Worm (Caenorhabditis elegans): ENCODE data around the gene K01D12.20.

Gene K01D12.20

DNA sequence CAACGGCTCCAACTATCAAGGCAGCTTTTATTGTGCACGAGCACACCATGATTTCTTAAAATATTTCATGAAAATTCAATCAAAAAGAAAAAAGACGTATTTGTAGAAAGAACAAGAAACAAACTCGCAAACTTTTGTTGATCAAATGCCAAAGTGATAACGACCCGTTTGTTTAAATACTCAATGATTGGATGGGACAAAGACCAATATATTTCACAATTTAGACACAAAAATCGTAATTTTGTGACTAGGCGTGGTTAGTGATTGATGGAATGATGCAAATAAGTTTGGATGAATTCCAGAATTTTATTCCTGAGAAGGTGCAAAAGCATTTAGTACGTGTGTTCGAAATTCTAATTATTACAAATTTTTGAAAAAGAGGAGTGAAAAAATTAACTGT, 15.0 kb upstream of the K01D12.20 start, which contains the start of gene cdr-2:
Gene cdr-2, minus strand, starts transcription at position 54 of the 400 bp plus-strand sequence.
- TF ChIP-seq him-1 (tag; optimal IDR thresholded peaks at IDR 0.05): no peak
- TF ChIP-seq dao-5 (tag; optimal IDR thresholded peaks at IDR 0.05): no peak
- no peak for TF ChIP-seq W03F9.2 (tag; optimal IDR thresholded peaks at IDR 0.05)

DNA sequence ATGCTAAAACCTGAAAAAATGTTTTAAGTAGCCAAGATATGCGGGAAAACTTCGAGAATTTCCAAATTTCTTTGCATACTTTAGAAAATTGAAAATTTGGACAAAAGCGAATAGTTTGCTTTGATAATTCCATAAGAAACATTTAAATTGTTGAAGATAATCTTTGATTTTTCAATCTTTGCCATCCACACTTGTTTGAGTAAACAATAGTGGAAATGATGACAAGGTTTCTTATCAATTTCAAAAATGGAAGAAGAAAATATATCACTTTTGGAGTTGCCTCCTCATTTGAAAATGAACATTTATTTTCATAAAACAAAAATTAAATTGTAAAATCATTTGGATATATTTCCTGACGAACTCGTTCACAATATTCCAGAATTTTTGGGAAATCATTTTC, 13.7 kb upstream of the K01D12.20 start:
- TF ChIP-seq W03F9.2 (tag; optimal IDR thresholded peaks at IDR 0.05) (no peak), him-1 (tag; optimal IDR thresholded peaks at IDR 0.05) (no peak), dao-5 (tag; optimal IDR thresholded peaks at IDR 0.05) (no peak)

DNA sequence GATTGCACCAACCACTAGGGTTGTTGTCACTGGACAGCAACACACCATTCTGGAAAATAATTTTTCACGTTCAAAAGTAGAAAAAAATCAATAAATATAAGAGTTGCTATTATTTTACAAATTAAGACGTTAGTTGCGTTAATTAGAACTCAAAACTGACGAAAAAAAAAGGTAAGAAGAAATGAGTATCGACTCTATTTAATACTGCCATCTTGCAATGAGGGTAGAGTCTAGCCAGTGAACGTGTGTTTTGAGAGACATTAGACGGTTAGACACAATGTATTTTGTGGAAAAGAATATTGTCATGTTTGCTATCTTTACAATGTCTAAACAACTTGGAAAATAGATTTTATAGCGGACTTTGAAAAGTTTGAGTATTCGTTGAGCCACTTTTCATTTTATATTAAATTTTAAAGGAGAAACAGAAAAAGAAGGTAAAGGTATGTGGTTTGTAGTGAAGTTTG, 13.1 kb upstream of the K01D12.20 start, which contains the start of gene cdr-6:
Gene cdr-6, minus strand, starts transcription at position 51 of the 464 bp plus-strand sequence.
- no peak for TF ChIP-seq W03F9.2 (tag; optimal IDR thresholded peaks at IDR 0.05)

DNA sequence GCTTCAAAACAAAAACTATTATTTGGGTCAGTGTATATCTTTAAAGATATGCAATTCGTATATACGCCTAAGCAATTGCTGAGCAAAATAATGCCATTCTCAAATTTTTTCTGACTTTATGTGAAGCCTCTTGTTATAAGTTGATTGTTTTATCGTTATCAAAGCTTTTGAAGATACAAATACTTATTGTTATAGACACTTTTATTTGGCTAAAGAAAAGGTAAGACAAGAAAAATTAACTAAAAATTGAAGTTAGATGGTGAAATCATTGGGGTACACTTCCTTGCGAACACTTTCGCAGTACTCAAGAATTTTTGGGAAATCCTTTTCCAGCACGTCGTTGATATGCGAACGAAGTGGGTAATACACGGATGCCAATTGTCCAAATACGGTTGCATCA, 11.7 kb upstream of the K01D12.20 start:
- TF ChIP-seq W03F9.2 (tag; optimal IDR thresholded peaks at IDR 0.05) (no peak), dao-5 (tag; optimal IDR thresholded peaks at IDR 0.05) (no peak), him-1 (tag; optimal IDR thresholded peaks at IDR 0.05) (no peak)

DNA sequence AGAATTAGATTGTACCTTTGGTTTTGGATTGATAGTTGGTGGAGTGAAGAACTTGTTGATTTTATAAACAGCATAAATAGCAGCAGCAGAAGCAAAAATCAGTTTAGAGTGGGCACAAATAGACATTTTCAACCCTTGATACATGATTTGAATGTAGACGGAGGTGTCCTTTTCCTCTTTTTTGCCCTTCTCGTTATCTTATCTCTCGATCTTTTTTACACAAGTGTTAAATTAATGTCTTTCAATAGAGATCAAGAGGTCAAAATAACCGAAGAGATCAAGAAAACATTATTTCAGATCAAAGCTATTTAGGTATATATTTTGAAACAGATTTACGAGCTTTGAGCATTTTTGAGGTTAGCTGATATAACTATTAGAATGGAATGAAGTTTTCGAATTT, 11.3 kb upstream of the K01D12.20 start, which contains the start of gene cdr-7:
Gene cdr-7, minus strand, starts transcription at position 205 of the 400 bp plus-strand sequence.
- no peak for TF ChIP-seq dao-5 (tag; optimal IDR thresholded peaks at IDR 0.05)
- no peak for TF ChIP-seq him-1 (tag; optimal IDR thresholded peaks at IDR 0.05)
- no peak for TF ChIP-seq W03F9.2 (tag; optimal IDR thresholded peaks at IDR 0.05)

DNA sequence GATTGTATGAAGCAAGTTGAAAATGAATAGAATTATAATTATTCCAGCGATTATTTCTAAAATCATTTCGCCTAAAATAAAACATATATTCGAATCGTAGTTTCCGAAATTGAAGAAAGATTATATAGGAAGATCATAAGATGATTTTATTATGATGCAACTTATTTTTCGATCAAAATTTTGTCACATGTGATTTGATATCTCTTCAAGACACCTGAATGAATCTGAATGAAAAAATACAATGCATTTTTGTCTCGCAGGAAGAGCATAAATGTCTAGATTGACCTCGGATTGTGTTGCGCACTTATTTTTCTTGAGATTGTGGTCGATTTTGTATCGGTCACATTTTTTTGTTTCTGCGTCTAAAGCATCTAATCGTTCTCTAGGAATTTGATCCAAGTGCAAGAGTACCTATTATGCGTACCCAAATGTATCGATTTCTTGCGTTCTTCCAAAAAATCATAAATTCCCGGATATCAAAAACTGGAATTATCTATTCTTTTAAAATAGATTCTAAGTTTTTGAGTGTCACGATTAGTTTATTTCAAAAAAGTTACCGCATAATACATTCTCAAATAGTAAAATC, 9.9 kb upstream of the K01D12.20 start, which contains the start of gene hrg-2:
Gene hrg-2, minus strand, starts transcription at position 98 of the 586 bp plus-strand sequence.
- TF ChIP-seq him-1 (tag; optimal IDR thresholded peaks at IDR 0.05) (no peak), dao-5 (tag; optimal IDR thresholded peaks at IDR 0.05) (no peak), W03F9.2 (tag; optimal IDR thresholded peaks at IDR 0.05) (no peak)

DNA sequence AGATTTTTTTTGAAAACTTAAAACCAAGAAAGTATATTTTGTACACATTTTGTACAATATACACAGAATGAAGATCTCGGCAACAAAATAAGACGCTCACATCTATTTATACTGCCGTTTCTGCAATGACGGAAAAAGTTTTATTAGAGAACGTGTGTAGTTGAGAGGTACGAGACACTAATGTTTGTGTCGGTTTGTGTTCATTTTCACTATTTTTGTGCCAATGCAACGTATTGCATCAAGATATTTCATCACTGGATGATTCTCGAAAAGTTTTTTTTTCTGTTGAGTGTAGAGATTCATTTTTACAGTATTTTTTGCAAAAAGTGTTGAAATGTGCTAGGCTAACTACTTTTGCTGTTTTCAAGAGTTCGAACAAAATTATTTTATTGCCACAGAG, 8.4 kb upstream of the K01D12.20 start:
- TF ChIP-seq W03F9.2 (tag; optimal IDR thresholded peaks at IDR 0.05) (no peak), him-1 (tag; optimal IDR thresholded peaks at IDR 0.05) (no peak), dao-5 (tag; optimal IDR thresholded peaks at IDR 0.05) (no peak)

DNA sequence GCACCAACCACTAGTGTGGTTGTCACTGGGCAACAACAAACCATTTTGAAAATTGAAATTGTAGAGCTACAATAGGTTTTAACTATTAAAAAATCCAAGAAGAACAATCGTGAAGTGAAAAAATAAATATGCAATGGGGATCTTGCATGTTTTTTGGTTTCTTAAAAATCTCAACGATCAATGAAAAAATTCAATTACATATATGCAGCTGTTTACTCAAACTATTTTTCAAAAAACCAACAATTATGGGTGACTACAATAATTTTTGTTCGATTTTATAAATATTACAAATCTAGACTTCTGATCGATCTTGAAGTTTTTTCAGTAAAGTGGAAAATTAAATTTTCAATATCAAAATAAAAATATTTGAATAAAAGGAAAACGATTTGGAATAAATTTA, 7.9 kb upstream of the K01D12.20 start, which contains the start of gene cdr-4:
Gene cdr-4, minus strand, starts transcription at position 101 of the 400 bp plus-strand sequence.
- TF ChIP-seq W03F9.2 (tag; optimal IDR thresholded peaks at IDR 0.05): no peak
- TF ChIP-seq him-1 (tag; optimal IDR thresholded peaks at IDR 0.05): no peak
- no peak for TF ChIP-seq dao-5 (tag; optimal IDR thresholded peaks at IDR 0.05)

DNA sequence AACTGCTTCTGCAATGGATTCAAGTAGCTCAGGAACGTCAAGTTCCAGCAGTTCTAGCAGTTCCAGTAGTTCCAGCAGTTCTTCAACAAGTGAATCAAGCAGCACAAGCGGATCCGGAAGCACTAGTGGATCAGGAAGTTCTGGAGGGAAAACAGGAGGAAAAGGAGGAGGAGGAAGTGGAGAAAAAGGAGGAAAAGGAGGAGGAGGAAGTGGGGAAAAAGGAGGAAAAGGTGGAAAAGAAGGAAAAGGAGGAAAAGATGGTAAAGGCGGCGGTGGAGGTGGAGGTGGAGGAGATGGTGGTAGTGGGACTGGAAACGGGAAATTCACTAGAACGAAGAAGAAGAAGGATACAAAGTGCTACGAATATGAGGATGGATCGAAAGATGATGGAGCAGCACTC, 5.9 kb upstream of the K01D12.20 start:
- TF ChIP-seq W03F9.2 (tag; optimal IDR thresholded peaks at IDR 0.05): no peak

DNA sequence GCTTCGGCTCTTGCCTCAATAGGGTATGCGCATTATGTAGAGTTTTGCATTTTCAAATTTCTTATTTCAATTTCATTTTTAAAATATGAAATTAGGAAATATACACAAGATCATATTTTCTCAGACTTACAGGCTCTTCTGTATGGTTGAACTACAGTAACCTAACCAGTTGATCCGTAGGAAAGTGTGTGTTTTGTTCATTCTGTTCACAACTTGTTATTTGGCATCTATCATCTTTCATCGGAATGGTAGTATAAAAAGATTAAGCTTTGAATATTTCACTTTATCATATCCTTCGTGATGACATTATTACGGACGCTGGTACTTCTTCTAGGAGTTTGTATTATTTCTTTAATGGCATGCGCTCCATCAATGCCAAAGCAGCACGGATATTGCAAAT, 5.3 kb upstream of the K01D12.20 start, which contains the start of gene K01D12.10:
Gene K01D12.10, plus strand, starts transcription at position 301 of the 400 bp plus-strand sequence.
- no peak for TF ChIP-seq W03F9.2 (tag; optimal IDR thresholded peaks at IDR 0.05)
- TF ChIP-seq him-1 (tag; optimal IDR thresholded peaks at IDR 0.05): no peak

DNA sequence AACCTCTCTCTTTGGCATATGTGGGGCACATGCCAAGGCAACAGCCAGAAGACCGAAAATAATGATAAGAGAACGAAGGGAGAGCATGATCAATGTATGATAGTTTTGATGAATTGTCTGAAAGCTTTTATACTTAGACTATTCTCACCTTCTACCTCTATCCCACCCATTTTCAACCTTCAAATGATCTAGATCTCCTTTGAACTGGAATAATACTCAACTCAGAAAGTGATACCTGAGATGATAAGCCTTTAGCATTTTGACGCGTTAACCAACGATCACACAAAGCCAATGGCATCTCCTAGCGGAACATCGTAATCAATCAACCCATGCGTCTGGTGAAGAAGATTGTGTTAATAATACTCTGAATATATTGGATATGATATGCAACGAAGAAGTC, 3.9 kb upstream of the K01D12.20 start, which contains the start of gene K01D12.9:
Gene K01D12.9, minus strand, starts transcription at position 101 of the 400 bp plus-strand sequence.
- TF ChIP-seq dao-5 (tag; optimal IDR thresholded peaks at IDR 0.05): no peak
- TF ChIP-seq W03F9.2 (tag; optimal IDR thresholded peaks at IDR 0.05): no peak
- no peak for TF ChIP-seq him-1 (tag; optimal IDR thresholded peaks at IDR 0.05)

DNA sequence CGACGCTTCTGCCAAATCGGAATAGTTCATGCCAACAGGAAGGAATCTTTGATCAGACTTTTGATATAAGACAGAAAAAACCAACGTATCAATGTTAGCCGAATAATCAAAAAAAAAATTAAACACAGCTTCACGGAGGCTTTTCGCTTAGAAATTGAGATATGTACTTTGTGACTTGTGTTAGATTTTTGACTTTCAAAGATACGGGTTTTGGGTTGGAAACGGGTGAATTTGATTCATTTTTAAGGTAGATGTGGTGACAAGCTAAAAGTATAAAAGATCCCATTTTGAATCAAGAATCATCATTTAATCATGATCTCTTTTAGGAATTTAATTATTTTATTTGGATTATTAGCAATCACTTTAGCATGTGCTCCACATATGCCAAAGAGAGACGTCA, 1.7 kb upstream of the K01D12.20 start, which contains the start of gene K01D12.8:
Gene K01D12.8, plus strand, starts transcription at position 301 of the 400 bp plus-strand sequence.
- TF ChIP-seq dao-5 (tag; optimal IDR thresholded peaks at IDR 0.05): no peak
- no peak for TF ChIP-seq W03F9.2 (tag; optimal IDR thresholded peaks at IDR 0.05)
- TF ChIP-seq him-1 (tag; optimal IDR thresholded peaks at IDR 0.05): no peak

DNA sequence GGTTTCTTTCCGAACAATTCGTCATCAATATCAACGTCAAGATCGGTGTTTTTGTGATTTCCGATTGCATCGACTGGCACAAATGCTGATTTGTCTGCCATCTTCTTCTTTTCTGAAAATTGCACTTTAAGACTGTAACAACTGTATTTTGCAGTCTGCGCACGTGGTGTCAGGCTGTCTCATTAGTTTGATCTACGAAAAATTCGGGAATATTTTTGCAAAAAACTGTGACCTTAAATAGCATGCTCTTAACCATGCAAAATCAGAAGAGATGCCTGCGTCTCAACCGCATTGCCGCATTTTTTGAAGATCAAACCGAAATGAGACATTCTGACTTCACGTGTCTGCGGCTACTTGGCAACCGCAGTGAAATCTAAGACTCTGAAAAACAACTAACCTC, 769 bp upstream of the K01D12.20 start, which contains the start of gene K01D12.7:
Gene K01D12.7, minus strand, starts transcription at position 101 of the 400 bp plus-strand sequence.
- TF ChIP-seq dao-5 (tag; optimal IDR thresholded peaks at IDR 0.05): no peak
- TF ChIP-seq W03F9.2 (tag; optimal IDR thresholded peaks at IDR 0.05): no peak
- no peak for TF ChIP-seq him-1 (tag; optimal IDR thresholded peaks at IDR 0.05)

DNA sequence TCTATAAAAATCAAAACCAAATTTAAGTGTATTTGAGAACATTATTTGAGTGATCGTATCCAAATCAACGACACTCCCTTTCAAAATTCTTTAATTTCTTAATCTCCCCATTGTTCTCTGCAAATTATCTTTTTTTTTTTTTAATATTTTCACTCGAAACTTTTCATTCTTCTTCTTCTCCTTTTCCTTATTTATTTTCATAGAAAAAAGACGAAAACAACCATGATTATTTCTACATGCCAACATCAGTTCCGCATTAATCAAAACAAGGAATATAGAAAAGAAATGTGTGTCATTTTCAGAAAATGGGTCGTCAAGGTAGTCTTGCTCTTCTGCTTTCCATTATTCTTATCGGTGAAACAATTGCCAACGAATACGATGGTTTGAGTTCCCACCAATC, 3.1 kb downstream of the K01D12.20 start, which contains the start of gene K01D12.5:
Gene K01D12.5, plus strand, starts transcription at position 301 of the 400 bp plus-strand sequence.
- TF ChIP-seq him-1 (tag; optimal IDR thresholded peaks at IDR 0.05): no peak
- no peak for TF ChIP-seq dao-5 (tag; optimal IDR thresholded peaks at IDR 0.05)
- no peak for TF ChIP-seq W03F9.2 (tag; optimal IDR thresholded peaks at IDR 0.05)

Measured in whole organism, L4/young adult.